Worm (Caenorhabditis elegans) whole organism, L2 larva: Measurements from ENCODE around the gene srb-16.

Experiments
- blmp-1 ChIP-seq: sonication (generic microtip); optimal IDR thresholded peaks from 2 replicates; lab custom pipeline; 2017; ENCODE audit warnings: missing genetic modification characterization, mild to moderate bottlenecking, missing compliant biosample characterization, antibody characterized with exemption, moderate library complexity; ENCODE audit not compliant: insufficient read depth
- ceh-82 ChIP-seq: fragments of 150-350 bp; optimal IDR thresholded peaks from 2 replicates; lab custom pipeline; 2014; ENCODE audit warnings: missing biosample characterization, missing genetic modification characterization
- elt-1 ChIP-seq: fragments of 150-350 bp; optimal IDR thresholded peaks from 2 replicates; lab custom pipeline; 2014; ENCODE audit warnings: missing biosample characterization, missing genetic modification characterization
- elt-3 ChIP-seq: sonication (generic microtip); optimal IDR thresholded peaks from 2 replicates; lab custom pipeline; 2017; ENCODE audit warnings: missing biosample characterization, missing genetic modification characterization
- fos-1 ChIP-seq: fragments of 150-350 bp; optimal IDR thresholded peaks from 2 replicates; lab custom pipeline; 2014; ENCODE audit warnings: missing biosample characterization, missing genetic modification characterization
- lin-39 ChIP-seq: fragments of 150-350 bp; optimal IDR thresholded peaks from 2 replicates; lab custom pipeline; 2014; ENCODE audit warnings: missing biosample characterization, missing genetic modification reagents, missing genetic modification characterization
- mbf-1 ChIP-seq: sonication (generic microtip); optimal IDR thresholded peaks from 2 replicates; lab custom pipeline; 2017; ENCODE audit warnings: missing biosample characterization, missing genetic modification characterization
- nhr-11 ChIP-seq: fragments of 150-350 bp; optimal IDR thresholded peaks from 2 replicates; lab custom pipeline; 2014; ENCODE audit warnings: missing biosample characterization, missing genetic modification characterization
- nhr-21 ChIP-seq: fragments of 150-350 bp; optimal IDR thresholded peaks from 2 replicates; lab custom pipeline; 2014; ENCODE audit warnings: missing biosample characterization, missing genetic modification characterization
- skn-1 ChIP-seq: sonication (generic microtip); optimal IDR thresholded peaks from 2 replicates; lab custom pipeline; 2017; ENCODE audit warnings: missing biosample characterization, missing genetic modification characterization
- snpc-4 ChIP-seq: fragments of 150-350 bp; optimal IDR thresholded peaks from 2 replicates; lab custom pipeline; 2014; ENCODE audit warnings: missing biosample characterization, missing genetic modification characterization
- unc-39 ChIP-seq: fragments of 150-350 bp; optimal IDR thresholded peaks from 2 replicates; lab custom pipeline; 2014; ENCODE audit warnings: missing biosample characterization, missing genetic modification characterization
- unc-62 ChIP-seq: fragments of 150-350 bp; optimal IDR thresholded peaks from 2 replicates; lab custom pipeline; 2014; ENCODE audit warnings: missing biosample characterization, missing genetic modification reagents, missing genetic modification characterization
- ztf-11 ChIP-seq: sonication (generic microtip); optimal IDR thresholded peaks from 2 replicates; lab custom pipeline; 2017; ENCODE audit warnings: missing biosample characterization, missing genetic modification characterization

DNA sequence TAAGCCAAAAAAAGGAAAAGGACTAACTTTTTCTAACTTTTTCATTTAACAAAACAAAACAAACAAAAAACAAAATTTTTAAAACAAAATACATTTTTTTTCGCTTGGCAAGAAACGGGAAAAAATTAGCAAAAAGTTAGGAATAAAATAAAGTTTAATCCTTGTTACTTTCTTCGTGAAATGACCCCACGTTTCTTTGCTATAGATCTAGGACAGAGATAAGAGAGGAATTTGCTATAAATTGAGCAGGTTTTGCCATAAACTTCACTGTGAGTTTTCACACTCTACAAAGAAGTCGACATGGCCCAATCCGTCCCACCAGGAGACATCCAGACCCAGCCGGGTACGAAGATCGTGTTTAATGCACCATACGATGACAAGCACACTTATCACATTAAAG is 48.8 kb upstream of the srb-16 start, which contains the start of gene msp-50:
- TF ChIP-seq lin-39 (tag; lab: Kevin White, UChicago) (no peak), ztf-11 (no peak), elt-3 (tag; lab: Kevin White, UChicago) (no peak), unc-39 (tag; lab: Kevin White, UChicago) (no peak), nhr-11 (tag; lab: Kevin White, UChicago) (no peak), snpc-4 (tag; lab: Kevin White, UChicago) (no peak), skn-1 (no peak), blmp-1 (tag; lab: Kevin White, UChicago) (no peak), unc-62 (GFP tag; lab: Kevin White, UChicago) (no peak), ceh-82 (tag; lab: Kevin White, UChicago) (no peak), elt-1 (no peak), nhr-21 (no peak), fos-1 (tag; lab: Kevin White, UChicago) (no peak), mbf-1 (tag; lab: Kevin White, UChicago) (no peak)
